Fruit fly (Drosophila melanogaster) whole organism, embryonic: ENCODE data around the gene CG15638.

Source experiments
- CG1024 ChIP-seq: fragments of 200-800 bp; sonication (Bioruptor generic); IDR thresholded peaks from 2 replicates; pipeline ENCODE4 v1.3.6; 2022; ENCODE audit warnings: missing biosample characterization, missing genetic modification characterization
- CG11504 ChIP-seq: fragments of 200-800 bp; sonication (Bioruptor generic); optimal IDR thresholded peaks from 3 replicates; lab custom pipeline; 2019; ENCODE audit warnings: missing biosample characterization, mild to moderate bottlenecking, missing genetic modification characterization, moderate library complexity
- CG12659 ChIP-seq: fragments of 200-800 bp; sonication (Bioruptor generic); optimal IDR thresholded peaks from 3 replicates; lab custom pipeline; 2017; ENCODE audit warnings: mild to moderate bottlenecking, missing biosample characterization, missing genetic modification reagents, missing genetic modification characterization
- CG13123 ChIP-seq: fragments of 200-800 bp; sonication (Bioruptor generic); optimal IDR thresholded peaks from 2 replicates; lab custom pipeline; 2016; ENCODE audit warnings: missing biosample characterization, missing genetic modification characterization
- CG1529 ChIP-seq: fragments of 200-800 bp; sonication (Bioruptor generic); optimal IDR thresholded peaks from 3 replicates; lab custom pipeline; 2018; ENCODE audit warnings: missing biosample characterization, missing genetic modification characterization
- CG15601 ChIP-seq: fragments of 200-800 bp; sonication (Bioruptor generic); optimal IDR thresholded peaks from 3 replicates; lab custom pipeline; 2019; ENCODE audit warnings: missing biosample characterization, mild to moderate bottlenecking, missing genetic modification characterization, moderate library complexity
- CG1603 ChIP-seq: fragments of 200-800 bp; sonication (Bioruptor generic); optimal IDR thresholded peaks from 2 replicates; lab custom pipeline; 2019; ENCODE audit warnings: missing biosample characterization, mild to moderate bottlenecking, missing genetic modification characterization, moderate library complexity
- CG17829 ChIP-seq: fragments of 200-800 bp; optimal IDR thresholded peaks from 2 replicates; lab custom pipeline; 2019; ENCODE audit warnings: missing biosample characterization, mild to moderate bottlenecking, missing genetic modification characterization, moderate library complexity
- CG30431 ChIP-seq: fragments of 200-800 bp; sonication (Bioruptor generic); optimal IDR thresholded peaks from 2 replicates; lab custom pipeline; 2017; ENCODE audit warnings: missing biosample characterization, missing genetic modification characterization
- CG5245 ChIP-seq: fragments of 200-800 bp; sonication (Bioruptor generic); optimal IDR thresholded peaks from 3 replicates; lab custom pipeline; 2016; ENCODE audit warnings: missing biosample characterization, missing genetic modification characterization
- CG6654 ChIP-seq: fragments of 200-800 bp; sonication (Bioruptor generic); optimal IDR thresholded peaks from 2 replicates; lab custom pipeline; 2017; ENCODE audit warnings: missing biosample characterization, mild to moderate bottlenecking, missing genetic modification characterization
- CG8290 ChIP-seq, 3 experiments: fragments of 200-800 bp; sonication (Bioruptor generic); optimal IDR thresholded peaks; 2 replicates each; lab custom pipeline; 2016 to 2019; ENCODE audit warnings: missing biosample characterization in 3 of 3, missing genetic modification characterization in 3 of 3, mild to moderate bottlenecking in 2 of 3, moderate library complexity in 1 of 3
- CG9215 ChIP-seq: fragments of 200-800 bp; sonication (Bioruptor generic); IDR thresholded peaks from 2 replicates; pipeline ENCODE4 v1.3.6; 2022; ENCODE audit warnings: missing biosample characterization, missing genetic modification characterization
- CkIIα-i1 ChIP-seq: fragments of 200-800 bp; sonication (Bioruptor generic); IDR thresholded peaks from 2 replicates; pipeline ENCODE4 v1.3.6; 2022; ENCODE audit warnings: missing biosample characterization, missing genetic modification characterization
- CrebB ChIP-seq: fragments of 200-800 bp; sonication (Bioruptor generic); optimal IDR thresholded peaks from 3 replicates; lab custom pipeline; 2018; ENCODE audit warnings: missing biosample characterization, mild to moderate bottlenecking, missing genetic modification characterization
- Deaf1 ChIP-seq: fragments of 200-800 bp; optimal IDR thresholded peaks from 3 replicates; lab custom pipeline; 2019; ENCODE audit warnings: missing biosample characterization, mild to moderate bottlenecking, missing genetic modification characterization, moderate library complexity
- Dip3 ChIP-seq: fragments of 200-800 bp; sonication (Bioruptor generic); optimal IDR thresholded peaks from 3 replicates; lab custom pipeline; 2016; ENCODE audit warnings: missing biosample characterization, missing genetic modification characterization
- Fer1 ChIP-seq: fragments of 200-800 bp; sonication (Bioruptor generic); optimal IDR thresholded peaks from 2 replicates; lab custom pipeline; 2017; ENCODE audit warnings: missing biosample characterization, mild to moderate bottlenecking, missing genetic modification characterization
- GATAe ChIP-seq: fragments of 200-800 bp; sonication (Bioruptor generic); conservative IDR thresholded peaks from 2 replicates; pipeline ENCODE4 v1.3.6; 2022; ENCODE audit warnings: missing biosample characterization, missing genetic modification characterization
- HLH54F ChIP-seq: fragments of 200-800 bp; sonication (Bioruptor generic); optimal IDR thresholded peaks from 3 replicates; lab custom pipeline; 2016; ENCODE audit warnings: missing biosample characterization, missing genetic modification characterization
- Hey ChIP-seq: fragments of 200-800 bp; sonication (Bioruptor generic); optimal IDR thresholded peaks from 3 replicates; lab custom pipeline; 2018; ENCODE audit warnings: missing biosample characterization, mild to moderate bottlenecking, missing genetic modification characterization
- Hr3 ChIP-seq: fragments of 200-800 bp; sonication (Bioruptor generic); optimal IDR thresholded peaks from 3 replicates; lab custom pipeline; 2016; ENCODE audit warnings: missing biosample characterization, missing genetic modification characterization
- Hr39 ChIP-seq: fragments of >200 bp; optimal IDR thresholded peaks from 2 replicates; lab custom pipeline; 2017
- Med ChIP-seq: fragments of 200-800 bp; sonication (Bioruptor generic); peaks from one replicate; lab custom pipeline; 2016; ENCODE audit warnings: missing biosample characterization, missing genetic modification characterization, mild to moderate bottlenecking, inconsistent platforms, moderate library complexity
- Meics ChIP-seq: fragments of 200-800 bp; sonication (Bioruptor generic); optimal IDR thresholded peaks from 2 replicates; lab custom pipeline; 2017; ENCODE audit warnings: missing biosample characterization, mild to moderate bottlenecking, missing genetic modification characterization
- Nf-YC ChIP-seq: fragments of 200-800 bp; optimal IDR thresholded peaks from 3 replicates; lab custom pipeline; 2019; ENCODE audit warnings: missing biosample characterization, mild to moderate bottlenecking, missing genetic modification characterization, moderate library complexity
- NfI ChIP-seq: fragments of 200-800 bp; sonication (Bioruptor generic); optimal IDR thresholded peaks from 3 replicates; lab custom pipeline; 2018; ENCODE audit warnings: missing biosample characterization, mild to moderate bottlenecking, missing genetic modification characterization, moderate library complexity
- Oaz ChIP-seq: fragments of 200-800 bp; sonication (Bioruptor generic); IDR thresholded peaks from 2 replicates; pipeline ENCODE4 v1.3.6; 2022; ENCODE audit warnings: missing biosample characterization, missing genetic modification characterization
- Vsx1 ChIP-seq: fragments of 200-800 bp; sonication (Bioruptor generic); optimal IDR thresholded peaks from 2 replicates; lab custom pipeline; 2017; ENCODE audit warnings: missing biosample characterization, mild to moderate bottlenecking, missing genetic modification characterization, missing genetic modification reagents
- ac ChIP-seq: fragments of 200-800 bp; sonication (Bioruptor generic); optimal IDR thresholded peaks from 3 replicates; lab custom pipeline; 2017; ENCODE audit warnings: missing biosample characterization, mild to moderate bottlenecking, missing genetic modification characterization
- ase ChIP-seq: fragments of 200-800 bp; sonication (Bioruptor generic); IDR thresholded peaks from 3 replicates; pipeline ENCODE4 v1.3.6; 2022; ENCODE audit warnings: missing biosample characterization, missing genetic modification characterization
- btn ChIP-seq: fragments of 200-800 bp; sonication (Bioruptor generic); optimal IDR thresholded peaks from 2 replicates; lab custom pipeline; 2016; ENCODE audit warnings: missing biosample characterization, missing genetic modification characterization
- corto ChIP-seq: fragments of 200-800 bp; sonication (Bioruptor generic); optimal IDR thresholded peaks from 2 replicates; lab custom pipeline; 2016; ENCODE audit warnings: missing biosample characterization, mild to moderate bottlenecking, missing genetic modification characterization, moderate library complexity
- crol ChIP-seq: fragments of 200-800 bp; sonication (Bioruptor generic); IDR thresholded peaks from 2 replicates; pipeline ENCODE4 v1.3.6; 2022; ENCODE audit warnings: missing biosample characterization, missing genetic modification characterization
- danr ChIP-seq: fragments of 200-800 bp; sonication (Bioruptor generic); IDR thresholded peaks from 2 replicates; pipeline ENCODE4 v1.3.6; 2022; ENCODE audit warnings: missing biosample characterization, missing genetic modification characterization
- en ChIP-seq: fragments of 200-800 bp; sonication (Bioruptor generic); optimal IDR thresholded peaks from 2 replicates; lab custom pipeline; 2016; ENCODE audit warnings: missing biosample characterization, missing genetic modification characterization
- fu2 ChIP-seq: fragments of 200-800 bp; sonication (Bioruptor generic); optimal IDR thresholded peaks from 2 replicates; lab custom pipeline; 2016; ENCODE audit warnings: missing biosample characterization, missing genetic modification characterization
- gsb ChIP-seq: fragments of 200-800 bp; sonication (Bioruptor generic); IDR thresholded peaks from 2 replicates; pipeline ENCODE4 v1.3.6; 2022; ENCODE audit warnings: missing biosample characterization, missing genetic modification characterization
- mld ChIP-seq: fragments of 200-800 bp; sonication (Bioruptor generic); IDR thresholded peaks from 3 replicates; pipeline ENCODE4 v1.3.6; 2022; ENCODE audit warnings: missing biosample characterization, missing genetic modification characterization; ENCODE audit not compliant: partially characterized antibody
- nau ChIP-seq: fragments of 200-800 bp; sonication (Bioruptor generic); optimal IDR thresholded peaks from 3 replicates; lab custom pipeline; 2017; ENCODE audit warnings: missing biosample characterization, mild to moderate bottlenecking, missing genetic modification characterization, missing genetic modification reagents
- otp ChIP-seq: fragments of 200-800 bp; sonication (Bioruptor generic); IDR thresholded peaks from 3 replicates; pipeline ENCODE4, ENCODE4 v1.3.6; 2022; ENCODE audit warnings: missing biosample characterization, missing genetic modification characterization
- pan ChIP-seq, 4 experiments: fragments of >200 bp in 3 of 4; fragments of 200-800 bp in 1 of 4; sonication (Bioruptor generic) in 1 of 4; optimal IDR thresholded peaks in 3 of 4; IDR thresholded peaks in 1 of 4; 2 replicates each; pipeline versions ENCODE4 v1.3.6 to Lab custom; 2017 to 2022; ENCODE audit warnings: missing biosample characterization in 2 of 4, missing genetic modification characterization in 2 of 4, mixed read lengths in 1 of 4
- psq ChIP-seq: fragments of 200-800 bp; sonication (Bioruptor generic); optimal IDR thresholded peaks from 2 replicates; lab custom pipeline; 2017; ENCODE audit warnings: missing biosample characterization, missing genetic modification characterization
- ro ChIP-seq: fragments of 200-800 bp; sonication (Bioruptor generic); IDR thresholded peaks from 2 replicates; pipeline ENCODE4 v1.3.6; 2022; ENCODE audit warnings: missing biosample characterization, missing genetic modification characterization
- sens-2 ChIP-seq: fragments of 200-800 bp; sonication (Bioruptor generic); IDR thresholded peaks from 2 replicates; pipeline ENCODE4 v1.3.6; 2022; ENCODE audit warnings: missing biosample characterization, missing genetic modification characterization
- seq ChIP-seq: fragments of 200-800 bp; sonication (Bioruptor generic); IDR thresholded peaks from 2 replicates; pipeline ENCODE4 v1.3.6; 2022; ENCODE audit warnings: missing biosample characterization, missing genetic modification characterization
- sim ChIP-seq: fragments of 200-800 bp; sonication (Bioruptor generic); IDR thresholded peaks from 2 replicates; pipeline ENCODE4 v1.3.6; 2022; ENCODE audit warnings: missing biosample characterization, missing genetic modification characterization
- tx ChIP-seq: fragments of 200-800 bp; sonication (Bioruptor generic); optimal IDR thresholded peaks from 2 replicates; lab custom pipeline; 2016; ENCODE audit warnings: missing biosample characterization, missing genetic modification characterization

Gene CG15638

DNA sequence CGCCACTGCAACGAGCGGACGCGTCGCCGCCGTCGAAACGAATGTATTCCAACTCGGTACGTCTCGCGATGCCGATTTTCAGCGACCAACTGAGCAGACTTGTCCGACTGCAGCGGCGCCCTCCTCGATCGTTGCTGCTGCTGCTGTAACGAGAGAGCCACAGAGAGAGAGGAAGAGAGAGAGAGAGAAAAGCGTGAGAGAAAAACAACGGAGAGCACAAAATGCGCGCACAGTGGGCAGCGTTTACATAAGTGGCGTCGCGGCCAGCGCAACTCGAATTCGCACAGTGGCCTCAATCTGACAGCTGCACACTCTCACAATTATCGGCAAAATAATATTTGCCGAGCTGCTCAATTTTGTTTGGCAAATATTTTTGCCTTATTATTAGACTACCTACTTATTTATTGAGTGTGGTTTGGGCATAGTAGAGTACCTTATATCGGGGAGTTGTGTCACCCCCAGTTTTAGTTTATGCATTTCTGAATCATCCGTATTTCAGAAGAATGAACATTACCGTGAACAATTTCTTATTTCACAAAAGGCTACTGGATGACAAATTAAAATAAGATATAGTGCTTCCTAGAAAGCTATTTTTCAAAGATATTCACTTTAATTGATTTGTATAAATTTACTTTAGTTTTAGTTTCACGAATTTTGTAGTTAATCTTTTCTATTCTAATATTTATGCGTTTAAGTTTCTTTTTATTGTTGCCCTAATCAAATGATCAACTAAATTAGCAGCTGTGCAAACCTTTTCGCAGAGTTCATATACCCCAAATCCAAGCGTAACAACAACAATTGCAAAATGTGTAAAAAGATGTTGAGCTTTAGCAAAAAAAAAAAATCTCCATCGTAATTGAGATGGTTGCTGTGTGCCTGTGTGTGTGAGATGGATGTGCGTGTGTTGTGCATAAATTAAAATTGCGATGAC lies 22.0 kb downstream of the CG15638 start (continued):
- TF ChIP-seq psq (GFP tag; lab: Kevin White, UChicago), result peak; percentile 35
- TF ChIP-seq Dip3, result no peak
- peak; percentile 14 for TF ChIP-seq CG13123 (GFP tag; lab: Kevin White, UChicago)
- peak; percentile 61 for TF ChIP-seq tx (GFP tag; lab: Kevin White, UChicago)
- TF ChIP-seq danr (GFP tag; lab: Robert Waterston, UW), result peak; percentile 46; the same call in 1 of the 2 replicates
- no peak for TF ChIP-seq pan (optimal IDR thresholded peaks at IDR 0.05; lab: Kevin White, UChicago)
- peak in 1 of 2 experiments; percentile 77 for TF ChIP-seq pan (GFP tag; optimal IDR thresholded peaks at IDR 0.05 in 1 of 2, IDR thresholded peaks at IDR 0.05 in 1 of 2)
- peak; percentile 71 for TF ChIP-seq HLH54F (GFP tag; lab: Kevin White, UChicago)
- peak; percentile 47 for TF ChIP-seq fu2
- peak; percentile 71 for TF ChIP-seq CG1603
- TF ChIP-seq sens-2 (GFP tag; lab: Robert Waterston, UW), result no peak
- TF ChIP-seq en (GFP tag; lab: Kevin White, UChicago), result no peak
- no peak for TF ChIP-seq corto (GFP tag; lab: Kevin White, UChicago)
- TF ChIP-seq Fer1 (GFP tag; lab: Kevin White, UChicago), result peak; percentile 20
- TF ChIP-seq Hr3 (GFP tag; lab: Kevin White, UChicago), result peak; percentile 70
- TF ChIP-seq crol (GFP tag; lab: Robert Waterston, UW), result no peak
- TF ChIP-seq Hr39, result no peak
- no peak for TF ChIP-seq CkIIα-i1
- no peak for TF ChIP-seq nau (GFP tag; lab: Kevin White, UChicago)
- TF ChIP-seq CG12659 (GFP tag; lab: Kevin White, UChicago), result peak; percentile 66
- TF ChIP-seq CG17829 (tag; lab: Kevin White, UChicago), result peak; percentile 62
- TF ChIP-seq CG6654 (GFP tag; lab: Kevin White, UChicago), result peak; percentile 25
- TF ChIP-seq Vsx1, result no peak
- TF ChIP-seq Hey (tag; lab: Kevin White, UChicago), result no peak
- peak; percentile 58 for TF ChIP-seq Meics
- TF ChIP-seq btn (GFP tag; lab: Kevin White, UChicago), result no peak
- no peak for TF ChIP-seq CG15601 (tag; lab: Kevin White, UChicago)
- no peak for TF ChIP-seq ac (GFP tag; lab: Kevin White, UChicago)
- TF ChIP-seq GATAe (GFP tag; lab: Robert Waterston, UW), result 0 out of 2 replicates have a peak, but pooled peaks have one; percentile 24
- peak; percentile 72 for TF ChIP-seq ase
- TF ChIP-seq ro (GFP tag; lab: Robert Waterston, UW), result peak; percentile 45
- peak; percentile 33 for TF ChIP-seq CG1529 (GFP tag; lab: Kevin White, UChicago)
- peak; percentile 90 for TF ChIP-seq Med (GFP tag; lab: Kevin White, UChicago)
- TF ChIP-seq CrebB (tag; lab: Kevin White, UChicago), result no peak
- no peak for TF ChIP-seq mld (GFP tag; lab: Robert Waterston, UW)
- TF ChIP-seq Deaf1 (tag; lab: Kevin White, UChicago), result peak; percentile 74
- peak; percentile 61; the same call in 1 of the 2 replicates for TF ChIP-seq seq (GFP tag; lab: Robert Waterston, UW)
- TF ChIP-seq CG8290 (GFP tag; optimal IDR thresholded peaks at IDR 0.05; lab: Kevin White, UChicago), result no peak
- peak in 1 of 2 experiments; percentile 76 for TF ChIP-seq CG8290 (tag; optimal IDR thresholded peaks at IDR 0.05; lab: Kevin White, UChicago)
- TF ChIP-seq gsb (GFP tag; lab: Robert Waterston, UW), result peak; percentile 42
- 0 out of 2 replicates have a peak, but pooled peaks have one; percentile 19 for TF ChIP-seq Oaz
- peak; percentile 48 for TF ChIP-seq CG30431
- TF ChIP-seq Nf-YC (tag; lab: Kevin White, UChicago), result peak; percentile 43
- TF ChIP-seq NfI (GFP tag; lab: Kevin White, UChicago), result peak; percentile 63
- peak; percentile 47; the same call in 1 of the 2 replicates for TF ChIP-seq CG1024
- peak; percentile 55 for TF ChIP-seq CG9215
- TF ChIP-seq sim (GFP tag; lab: Robert Waterston, UW), result no peak
- TF ChIP-seq CG5245 (GFP tag; lab: Kevin White, UChicago), result peak; percentile 44
- peak; percentile 63; the same call in 2 of the 3 replicates for TF ChIP-seq otp (GFP tag; lab: Robert Waterston, UW)
- peak; percentile 68 for TF ChIP-seq CG11504 (tag; lab: Kevin White, UChicago)
